Worm (Caenorhabditis elegans): ENCODE data around the gene lig-4.
A peak's percentile ranks its signal among the peaks of the same experiment; 100 is the strongest.

lig-4 gene

ce11 chrIII:7544211-7544610, 22.9 kb downstream of the lig-4 start (continued):
- peak in 1 of 2 experiments; percentile 23 for TF ChIP-seq efl-1 (optimal IDR thresholded peaks at IDR 0.05)
- TF ChIP-seq efl-1 (GFP tag; optimal IDR thresholded peaks at IDR 0.05 in 1 of 2) = peak in 1 of 2 experiments; percentile 70
- TF ChIP-seq aly-2 (tag; optimal IDR thresholded peaks at IDR 0.05) = no peak

- no peak for TF ChIP-seq dpl-1 (GFP tag; optimal IDR thresholded peaks at IDR 0.05)
- TF ChIP-seq aha-1 (tag; optimal IDR thresholded peaks at IDR 0.05) = no peak
- TF ChIP-seq ces-1 (GFP tag; optimal IDR thresholded peaks at IDR 0.05) = no peak
- TF ChIP-seq lsy-2 (tag; optimal IDR thresholded peaks at IDR 0.05) = peak in 1 of 2 experiments; percentile 15
- TF ChIP-seq lin-13 (GFP tag; optimal IDR thresholded peaks at IDR 0.05) = no peak
- no peak for TF ChIP-seq fkh-4 (tag; optimal IDR thresholded peaks at IDR 0.05; ENCODE audit: borderline replicate concordance)
- no peak for TF ChIP-seq mef-2 (tag; optimal IDR thresholded peaks at IDR 0.05)
- TF ChIP-seq pag-3 (tag; optimal IDR thresholded peaks at IDR 0.05; ENCODE audit: borderline replicate concordance, insufficient read depth) = no peak
- no peak for TF ChIP-seq fkh-10 (GFP tag; optimal IDR thresholded peaks at IDR 0.05)
- no peak for TF ChIP-seq vab-15 (tag; optimal IDR thresholded peaks at IDR 0.05)
- TF ChIP-seq nhr-90 (tag; optimal IDR thresholded peaks at IDR 0.05; ENCODE audit: poor library complexity) = no peak
- peak; percentile 6 for TF ChIP-seq nhr-71 (tag; optimal IDR thresholded peaks at IDR 0.05)
- no peak for TF ChIP-seq ceh-8 (GFP tag; optimal IDR thresholded peaks at IDR 0.05)
- peak; percentile 32 for TF ChIP-seq lin-14 (GFP tag; optimal IDR thresholded peaks at IDR 0.05)
- TF ChIP-seq snu-23 (GFP tag; optimal IDR thresholded peaks at IDR 0.05) = peak; percentile 3
- no peak for TF ChIP-seq irx-1 (tag; optimal IDR thresholded peaks at IDR 0.05)
- TF ChIP-seq grh-1 (GFP tag; IDR thresholded peaks at IDR 0.05) = no peak
- no peak for TF ChIP-seq snpc-4 (tag; optimal IDR thresholded peaks at IDR 0.05)
- TF ChIP-seq nhr-20 (tag; optimal IDR thresholded peaks at IDR 0.05) = no peak
- peak; percentile 47 for TF ChIP-seq rnt-1 (tag; optimal IDR thresholded peaks at IDR 0.05)
- TF ChIP-seq ceh-90 (tag; optimal IDR thresholded peaks at IDR 0.05) = no peak
These were observed 23.9 kb downstream of the lig-4 start for ce11 chrIII:7545189-7545588.

- TF ChIP-seq rnt-1 (tag; optimal IDR thresholded peaks at IDR 0.05) = peak; percentile 20
- TF ChIP-seq nhr-90 (tag; optimal IDR thresholded peaks at IDR 0.05; ENCODE audit: poor library complexity) = no peak
- peak; percentile 30 for TF ChIP-seq nhr-71 (tag; optimal IDR thresholded peaks at IDR 0.05)
- TF ChIP-seq egl-13 (tag; optimal IDR thresholded peaks at IDR 0.05) = no peak
- peak; percentile 52 for TF ChIP-seq pag-3 (tag; optimal IDR thresholded peaks at IDR 0.05; ENCODE audit: borderline replicate concordance, insufficient read depth)
- TF ChIP-seq nhr-19 (GFP tag; conservative IDR thresholded peaks at IDR 0.05) = 0 out of 2 replicates have a peak, but pooled peaks have one; percentile 9
- peak; percentile 75 for TF ChIP-seq lin-14 (GFP tag; optimal IDR thresholded peaks at IDR 0.05)
These were observed 27.7 kb downstream of the lig-4 start for ce11 chrIII:7548963-7549362.

DNA sequence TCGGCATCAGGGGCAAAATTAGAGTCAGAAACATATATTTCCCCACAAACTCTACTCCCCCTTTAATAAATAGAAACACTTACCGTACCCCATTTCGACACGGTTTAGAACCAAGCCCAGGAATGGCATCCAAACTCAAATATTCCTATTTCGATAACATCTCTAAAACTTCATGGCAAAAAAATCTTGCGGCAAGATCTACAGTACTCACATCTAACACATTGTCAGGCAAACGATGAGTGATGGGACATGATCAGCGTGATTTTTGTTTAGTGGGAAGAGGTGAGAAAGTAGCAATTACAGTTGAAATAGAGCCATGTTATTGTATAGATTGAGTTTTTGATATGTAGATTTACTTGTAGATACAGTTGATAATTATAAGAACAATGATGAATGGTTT, 29.7 kb downstream of the lig-4 start:
- TF ChIP-seq efl-1 (optimal IDR thresholded peaks at IDR 0.05) (no peak), efl-1 (GFP tag; optimal IDR thresholded peaks at IDR 0.05 in 1 of 2) (peak in 1 of 2 experiments; percentile 46), rnt-1 (tag; optimal IDR thresholded peaks at IDR 0.05) (peak; percentile 25), lsy-2 (tag; optimal IDR thresholded peaks at IDR 0.05) (peak in 1 of 2 experiments; percentile 65), lin-14 (GFP tag; optimal IDR thresholded peaks at IDR 0.05) (peak; percentile 7), mep-1 (tag; optimal IDR thresholded peaks at IDR 0.05) (no peak), C16A3.4 (tag; optimal IDR thresholded peaks at IDR 0.05) (no peak), hlh-4 (tag; optimal IDR thresholded peaks at IDR 0.05) (no peak), nhr-47 (tag; optimal IDR thresholded peaks at IDR 0.05) (no peak), pax-3 (tag; optimal IDR thresholded peaks at IDR 0.05) (no peak), nhr-28 (tag; optimal IDR thresholded peaks at IDR 0.05) (no peak), nhr-77 (tag; optimal IDR thresholded peaks at IDR 0.05) (no peak), egl-13 (tag; optimal IDR thresholded peaks at IDR 0.05) (no peak), lin-39 (tag; optimal IDR thresholded peaks at IDR 0.05) (no peak), nhr-85 (tag) (peak; percentile 69), aly-2 (tag; optimal IDR thresholded peaks at IDR 0.05) (no peak), jun-1 (tag; optimal IDR thresholded peaks at IDR 0.05) (no peak)
